Fruit fly (Drosophila melanogaster): ENCODE results near the gene CG32432.
A peak's percentile ranks its signal among the peaks of the same experiment; 100 is the strongest.

The CG32432 gene

DNA sequence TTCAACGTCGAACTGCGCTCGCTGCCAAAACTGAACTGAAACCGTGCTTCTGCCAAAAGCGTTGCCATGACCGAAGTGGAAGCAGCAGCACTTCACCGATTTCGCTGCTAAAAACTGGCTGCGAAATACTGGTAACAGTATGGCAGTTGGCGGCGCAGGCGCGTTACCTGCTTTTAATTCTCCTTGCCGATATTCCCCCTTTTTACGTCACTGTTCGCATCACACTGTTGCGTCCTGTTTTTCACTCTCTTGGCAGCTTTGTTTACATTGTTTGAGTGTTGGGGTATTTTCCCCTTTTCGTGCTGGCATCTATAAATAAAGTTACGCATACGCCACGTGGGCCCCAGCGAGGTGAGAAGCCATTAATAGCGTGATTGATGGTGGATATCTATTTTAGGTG is at the start of gene CG32432:
CG32432 (minus strand) TSS at position 17 of the 400 bp plus-strand sequence.
- no peak for TF ChIP-seq usp (GFP tag; optimal IDR thresholded peaks at IDR 0.05)
- TF ChIP-seq fru (GFP tag; optimal IDR thresholded peaks at IDR 0.05): no peak
- TF ChIP-seq N (GFP tag; optimal IDR thresholded peaks at IDR 0.05): no peak
- TF ChIP-seq Hr78 (GFP tag; optimal IDR thresholded peaks at IDR 0.05): no peak
- TF ChIP-seq rgr (GFP tag; optimal IDR thresholded peaks at IDR 0.05): no peak
- no peak for TF ChIP-seq Sp1 (GFP tag; optimal IDR thresholded peaks at IDR 0.05)
- no peak for TF ChIP-seq tai (GFP tag; optimal IDR thresholded peaks at IDR 0.05)
- no peak for TF ChIP-seq Jra (GFP tag; optimal IDR thresholded peaks at IDR 0.05)
- TF ChIP-seq CrebA (GFP tag; optimal IDR thresholded peaks at IDR 0.05; ENCODE audit: borderline replicate concordance): no peak
- no peak for TF ChIP-seq Abd-B (GFP tag; optimal IDR thresholded peaks at IDR 0.05)
- TF ChIP-seq h (GFP tag; optimal IDR thresholded peaks at IDR 0.05): no peak
- no peak for TF ChIP-seq ey (GFP tag; optimal IDR thresholded peaks at IDR 0.05)
- no peak for TF ChIP-seq OdsH (GFP tag; optimal IDR thresholded peaks at IDR 0.05)
- no peak for TF ChIP-seq woc (GFP tag; optimal IDR thresholded peaks at IDR 0.05)
- no peak for TF ChIP-seq Hnf4 (GFP tag; optimal IDR thresholded peaks at IDR 0.05)
- TF ChIP-seq sv (GFP tag; optimal IDR thresholded peaks at IDR 0.05): no peak
- TF ChIP-seq Mio (GFP tag; optimal IDR thresholded peaks at IDR 0.05): no peak
- TF ChIP-seq sage (GFP tag; optimal IDR thresholded peaks at IDR 0.05): no peak
- no peak for TF ChIP-seq Hr83 (GFP tag; optimal IDR thresholded peaks at IDR 0.05; ENCODE audit: poor library complexity, severe bottlenecking)
- TF ChIP-seq brk (GFP tag; optimal IDR thresholded peaks at IDR 0.05): no peak

DNA sequence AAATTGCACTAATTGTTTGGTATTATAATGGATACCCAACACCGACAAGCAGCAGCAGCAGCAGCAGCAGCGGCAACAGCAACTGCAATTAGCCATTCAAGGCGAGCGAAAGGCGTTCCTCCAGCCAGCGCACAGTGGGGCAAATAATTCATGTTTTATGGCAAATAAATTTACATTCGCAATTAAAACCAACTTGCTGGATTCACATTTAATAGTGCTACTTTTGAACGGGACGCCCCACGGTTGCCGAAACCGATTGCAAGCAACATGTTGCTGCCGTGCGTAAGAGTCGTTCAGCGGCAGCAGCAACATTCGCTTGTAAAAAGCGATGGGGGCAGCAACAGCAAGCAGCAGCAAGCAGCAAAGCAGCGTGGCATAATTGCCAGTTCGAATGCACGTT is 48.7 kb upstream of the CG32432 start:
- TF ChIP-seq foxo (GFP tag; optimal IDR thresholded peaks at IDR 0.05) (peak in 1 of 2 experiments; percentile 24), GATAd (GFP tag; optimal IDR thresholded peaks at IDR 0.05) (no peak), CrebA (GFP tag; optimal IDR thresholded peaks at IDR 0.05; ENCODE audit: borderline replicate concordance) (no peak), Hr78 (GFP tag; optimal IDR thresholded peaks at IDR 0.05) (no peak), sage (GFP tag; optimal IDR thresholded peaks at IDR 0.05) (no peak), sv (GFP tag; optimal IDR thresholded peaks at IDR 0.05) (no peak), tai (GFP tag; optimal IDR thresholded peaks at IDR 0.05) (no peak), N (GFP tag; optimal IDR thresholded peaks at IDR 0.05) (no peak), Vsx2 (GFP tag; optimal IDR thresholded peaks at IDR 0.05; ENCODE audit: partially characterized antibody) (no peak), h (GFP tag; optimal IDR thresholded peaks at IDR 0.05) (peak; percentile 27), jim (GFP tag; optimal IDR thresholded peaks at IDR 0.05) (no peak), rgr (GFP tag; optimal IDR thresholded peaks at IDR 0.05) (peak; percentile 19), dsf (GFP tag; optimal IDR thresholded peaks at IDR 0.05; ENCODE audit: borderline replicate concordance) (no peak), HLH106 (tag; optimal IDR thresholded peaks at IDR 0.05) (peak; percentile 36), brk (GFP tag; optimal IDR thresholded peaks at IDR 0.05) (no peak), dmrt93B (GFP tag; optimal IDR thresholded peaks at IDR 0.05) (no peak), dl (GFP tag; optimal IDR thresholded peaks at IDR 0.05; ENCODE audit: insufficient read depth in 1 of 2, partially characterized antibody in 2 of 2) (no peak), Dfd (GFP tag; optimal IDR thresholded peaks at IDR 0.05) (peak; percentile 13), ey (GFP tag; optimal IDR thresholded peaks at IDR 0.05) (peak; percentile 32), woc (GFP tag; optimal IDR thresholded peaks at IDR 0.05) (peak; percentile 48), Abd-B (GFP tag; optimal IDR thresholded peaks at IDR 0.05) (no peak), Mio (GFP tag; optimal IDR thresholded peaks at IDR 0.05) (no peak), Jra (GFP tag; optimal IDR thresholded peaks at IDR 0.05) (no peak), Hr83 (GFP tag; optimal IDR thresholded peaks at IDR 0.05; ENCODE audit: poor library complexity, severe bottlenecking) (no peak), CG32264 (GFP tag; optimal IDR thresholded peaks at IDR 0.05) (no peak), psq (GFP tag; optimal IDR thresholded peaks at IDR 0.05) (no peak), Sp1 (GFP tag; optimal IDR thresholded peaks at IDR 0.05) (peak; percentile 10), Dif (GFP tag; optimal IDR thresholded peaks at IDR 0.05; ENCODE audit: partially characterized antibody) (no peak), Myc (optimal IDR thresholded peaks at IDR 0.05) (no peak), lola (GFP tag; optimal IDR thresholded peaks at IDR 0.05) (no peak), OdsH (GFP tag; optimal IDR thresholded peaks at IDR 0.05) (no peak), br (GFP tag; optimal IDR thresholded peaks at IDR 0.05) (peak; percentile 21), usp (GFP tag; optimal IDR thresholded peaks at IDR 0.05) (no peak), fru (GFP tag; optimal IDR thresholded peaks at IDR 0.05) (peak; percentile 34), Hnf4 (GFP tag; optimal IDR thresholded peaks at IDR 0.05) (no peak), CG9705 (GFP tag; optimal IDR thresholded peaks at IDR 0.05) (no peak), pan (optimal IDR thresholded peaks at IDR 0.05) (no peak), Rel (GFP tag; optimal IDR thresholded peaks at IDR 0.05) (no peak), Rel (tag; optimal IDR thresholded peaks at IDR 0.05) (no peak)
